Worm (Caenorhabditis elegans) whole organism, L4/young adult: Measurements from ENCODE around the gene fbxb-81.

Experiments used
- W03F9.2 ChIP-seq: fragments of 150-350 bp; optimal IDR thresholded peaks from 2 replicates; lab custom pipeline; 2014; ENCODE audit warnings: missing biosample characterization, missing genetic modification characterization
- dao-5 ChIP-seq: sonication (generic microtip); optimal IDR thresholded peaks from 2 replicates; lab custom pipeline; 2016; ENCODE audit warnings: missing genotype, missing genetic modification characterization, moderate library complexity, missing compliant biosample characterization

DNA sequence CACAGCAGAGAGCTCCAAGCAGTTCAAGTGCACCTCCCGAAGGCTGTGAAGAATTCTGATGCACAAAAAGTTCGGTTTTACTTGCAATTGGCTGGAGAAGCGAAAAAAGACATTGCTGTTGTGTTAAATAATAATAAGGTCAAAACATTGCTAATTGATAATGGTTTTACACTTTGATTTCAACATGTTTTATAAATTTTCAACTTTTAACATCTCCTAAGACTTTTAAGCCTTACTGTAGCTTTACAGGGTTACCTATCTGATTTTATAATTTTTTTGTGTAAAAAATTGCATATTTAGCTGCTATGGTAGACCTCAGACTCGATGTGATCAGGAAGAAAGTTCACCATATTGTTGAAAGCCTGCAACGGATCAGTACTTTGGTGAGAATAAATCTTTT, 6.8 kb downstream of the fbxb-81 start, which contains the start of gene pals-25:
- TF ChIP-seq dao-5 (tag; lab: Kevin White, UChicago) (no peak), W03F9.2 (tag; lab: Kevin White, UChicago) (no peak)
